Fruit fly (Drosophila melanogaster): ENCODE results near the gene CG12003.

Gene CG12003

dm6 chr3L:1609611-1610010, 44.4 kb downstream of the CG12003 start (continued):
- TF ChIP-seq MESR4 (GFP tag; optimal IDR thresholded peaks at IDR 0.05) (no peak), tio (GFP tag; optimal IDR thresholded peaks at IDR 0.05) (no peak), Ets65A (GFP tag) (peak; percentile 94), zfh1 (GFP tag; IDR thresholded peaks at IDR 0.05) (no peak), CG9437 (GFP tag; optimal IDR thresholded peaks at IDR 0.05) (peak; percentile 4), Opbp (GFP tag; IDR thresholded peaks at IDR 0.05; ENCODE audit: partially characterized antibody) (no peak), ERR (GFP tag; optimal IDR thresholded peaks at IDR 0.05) (no peak), CG17186 (GFP tag; optimal IDR thresholded peaks at IDR 0.05) (no peak), maf-S (GFP tag; optimal IDR thresholded peaks at IDR 0.05) (no peak), dm (GFP tag; optimal IDR thresholded peaks at IDR 0.05) (no peak), CG2199 (GFP tag; IDR thresholded peaks at IDR 0.05) (no peak), CG6689 (GFP tag; IDR thresholded peaks at IDR 0.05) (peak; percentile 44; the same call in 1 of the 2 replicates), CrebB (tag; optimal IDR thresholded peaks at IDR 0.05) (no peak), btn (GFP tag; optimal IDR thresholded peaks at IDR 0.05) (no peak), CG12299 (tag; optimal IDR thresholded peaks at IDR 0.05) (no peak), tup (GFP tag; optimal IDR thresholded peaks at IDR 0.05) (no peak), cad (GFP tag; optimal IDR thresholded peaks at IDR 0.05) (no peak), bsh (GFP tag; optimal IDR thresholded peaks at IDR 0.05) (no peak), CG10321 (GFP tag; IDR thresholded peaks at IDR 0.05) (no peak), gfzf (GFP tag; optimal IDR thresholded peaks at IDR 0.05) (no peak), Max (GFP tag; optimal IDR thresholded peaks at IDR 0.05) (no peak), CG10543 (GFP tag; optimal IDR thresholded peaks at IDR 0.05) (no peak), CG3995 (GFP tag; optimal IDR thresholded peaks at IDR 0.05) (no peak), CG2712 (tag; optimal IDR thresholded peaks at IDR 0.05) (peak; percentile 39), tgo (GFP tag; IDR thresholded peaks at IDR 0.05) (peak; percentile 41; the same call in 1 of the 3 replicates), CG10979 (tag; optimal IDR thresholded peaks at IDR 0.05) (no peak), chn (GFP tag; optimal IDR thresholded peaks at IDR 0.05) (no peak), E2f2 (GFP tag; IDR thresholded peaks at IDR 0.05) (no peak; the same call in 1 of the 2 replicates), ems (GFP tag; optimal IDR thresholded peaks at IDR 0.05) (no peak), fru (optimal IDR thresholded peaks at IDR 0.05) (no peak), CG4282 (GFP tag; optimal IDR thresholded peaks at IDR 0.05) (no peak), Dll (GFP tag; IDR thresholded peaks at IDR 0.05; ENCODE audit: partially characterized antibody) (no peak), CG9932 (GFP tag; IDR thresholded peaks at IDR 0.05) (peak; percentile 68), CG31388 (GFP tag; optimal IDR thresholded peaks at IDR 0.05) (no peak), bowl (GFP tag; IDR thresholded peaks at IDR 0.05) (no peak), CG9609 (GFP tag; optimal IDR thresholded peaks at IDR 0.05) (no peak), Aef1 (GFP tag; IDR thresholded peaks at IDR 0.05) (peak; percentile 31; the same call in 1 of the 3 replicates), pb (GFP tag; optimal IDR thresholded peaks at IDR 0.05) (no peak), CG9797 (GFP tag; optimal IDR thresholded peaks at IDR 0.05) (no peak), lbe (GFP tag; optimal IDR thresholded peaks at IDR 0.05) (no peak), CG9215 (GFP tag; IDR thresholded peaks at IDR 0.05) (peak; percentile 59; the same call in 1 of the 2 replicates), Awh (GFP tag; IDR thresholded peaks at IDR 0.05) (no peak), CG7928 (GFP tag; optimal IDR thresholded peaks at IDR 0.05) (no peak), gsb (GFP tag; IDR thresholded peaks at IDR 0.05) (no peak), CG31224 (GFP tag; IDR thresholded peaks at IDR 0.05) (peak; percentile 57), Abd-B (GFP tag; optimal IDR thresholded peaks at IDR 0.05) (no peak), CG14050 (GFP tag; IDR thresholded peaks at IDR 0.05) (no peak), Med (GFP tag) (peak; percentile 88), psq (GFP tag; optimal IDR thresholded peaks at IDR 0.05) (no peak), BtbVII (GFP tag; optimal IDR thresholded peaks at IDR 0.05) (peak; percentile 52), CkIIα-i1 (GFP tag; IDR thresholded peaks at IDR 0.05) (no peak), ase (GFP tag; IDR thresholded peaks at IDR 0.05) (no peak), Pdp1 (GFP tag; optimal IDR thresholded peaks at IDR 0.05) (peak in 1 of 2 experiments; percentile 46)

Measured in whole organism, embryonic.